Fruit fly (Drosophila melanogaster) whole organism, wandering third instar larva: Measurements from ENCODE around the gene Vps26.

Experiments used
- br ChIP-seq: fragments of 200-800 bp; sonication (Bioruptor generic); optimal IDR thresholded peaks from 2 replicates; lab custom pipeline; 2016; ENCODE audit warnings: missing biosample characterization, missing genetic modification characterization
- dmrt93B ChIP-seq: fragments of 200-800 bp; sonication (Bioruptor generic); optimal IDR thresholded peaks from 2 replicates; lab custom pipeline; 2018; ENCODE audit warnings: missing biosample characterization, mild to moderate bottlenecking, missing genetic modification characterization
- fru ChIP-seq: fragments of 200-800 bp; sonication (Bioruptor generic); optimal IDR thresholded peaks from 3 replicates; lab custom pipeline; 2016; ENCODE audit warnings: missing biosample characterization, mild to moderate bottlenecking, missing genetic modification characterization
- woc ChIP-seq: sonication (Bioruptor generic); optimal IDR thresholded peaks from 2 replicates; lab custom pipeline; 2016; ENCODE audit warnings: missing biosample characterization, mild to moderate bottlenecking, missing genetic modification characterization

- TF ChIP-seq woc: no peak
- TF ChIP-seq br (GFP tag; lab: Kevin White, UChicago): peak; percentile 40
- TF ChIP-seq dmrt93B (GFP tag; lab: Kevin White, UChicago): no peak
- peak; percentile 27 for TF ChIP-seq fru (GFP tag; lab: Kevin White, UChicago)
These were observed 19.6 kb upstream of the Vps26 start for dm6 chrX:1854070-1854469.
